Fruit fly (Drosophila melanogaster): ENCODE data around the gene CG14810.

The CG14810 gene

dm6 chrX:1858867-1859266 is 38.7 kb upstream of the CG14810 start, which contains the start of gene Lamtor5 (continued):
- no peak for TF ChIP-seq C15 (GFP tag; IDR thresholded peaks at IDR 0.05)
- no peak for TF ChIP-seq zen (tag; optimal IDR thresholded peaks at IDR 0.05)
- TF ChIP-seq Nf-YA (GFP tag; IDR thresholded peaks at IDR 0.05) = no peak
- TF ChIP-seq oc (tag; optimal IDR thresholded peaks at IDR 0.05) = peak; percentile 49
- TF ChIP-seq fd102C (GFP tag; optimal IDR thresholded peaks at IDR 0.05) = no peak

dm6 chrX:1856605-1857004 is 36.5 kb upstream of the CG14810 start:
- TF ChIP-seq Blimp-1 (GFP tag; optimal IDR thresholded peaks at IDR 0.05) = peak; percentile 99
- no peak for TF ChIP-seq sisA (GFP tag; IDR thresholded peaks at IDR 0.05)
- TF ChIP-seq CG8944 (GFP tag; optimal IDR thresholded peaks at IDR 0.05) = no peak

dm6 chrX:1854873-1855272 is 34.7 kb upstream of the CG14810 start:
- TF ChIP-seq Ets65A (GFP tag) (peak; percentile 62), CG13894 (tag; optimal IDR thresholded peaks at IDR 0.05) (no peak), Vsx1 (GFP tag; optimal IDR thresholded peaks at IDR 0.05) (no peak), Pdp1 (GFP tag; optimal IDR thresholded peaks at IDR 0.05) (peak in 1 of 2 experiments; percentile 65), Dek (tag; optimal IDR thresholded peaks at IDR 0.05) (no peak), CG14860 (GFP tag; IDR thresholded peaks at IDR 0.05; ENCODE audit: partially characterized antibody) (no peak), chn (GFP tag; optimal IDR thresholded peaks at IDR 0.05) (no peak), CG10321 (GFP tag; IDR thresholded peaks at IDR 0.05) (no peak), Hmr (GFP tag; optimal IDR thresholded peaks at IDR 0.05) (no peak), CG11696 (GFP tag; IDR thresholded peaks at IDR 0.05) (no peak), so (GFP tag; IDR thresholded peaks at IDR 0.05) (no peak), CG8765 (GFP tag; IDR thresholded peaks at IDR 0.05) (no peak), NK7.1 (GFP tag; optimal IDR thresholded peaks at IDR 0.05) (no peak), wor (GFP tag; IDR thresholded peaks at IDR 0.05) (no peak), Deaf1 (tag; optimal IDR thresholded peaks at IDR 0.05) (no peak), CG4854 (GFP tag; optimal IDR thresholded peaks at IDR 0.05) (no peak), CG11723 (GFP tag; optimal IDR thresholded peaks at IDR 0.05) (no peak)

dm6 chrX:1854070-1854469 is 33.9 kb upstream of the CG14810 start:
- peak; percentile 71 for TF ChIP-seq CG18619 (GFP tag; optimal IDR thresholded peaks at IDR 0.05)
- TF ChIP-seq Atf-2 (GFP tag; optimal IDR thresholded peaks at IDR 0.05) = no peak
- peak; percentile 59 for TF ChIP-seq disco-r (GFP tag; optimal IDR thresholded peaks at IDR 0.05)
- peak; percentile 66 for TF ChIP-seq CG31365 (tag; optimal IDR thresholded peaks at IDR 0.05)
- TF ChIP-seq HmgZ (tag; optimal IDR thresholded peaks at IDR 0.05) = peak; percentile 84
- TF ChIP-seq CG13296 (GFP tag; optimal IDR thresholded peaks at IDR 0.05) = peak; percentile 91
- peak; percentile 60 for TF ChIP-seq MTF-1 (GFP tag; optimal IDR thresholded peaks at IDR 0.05; ENCODE audit: borderline replicate concordance)
- peak; percentile 44 for TF ChIP-seq onecut (GFP tag; IDR thresholded peaks at IDR 0.05)
- TF ChIP-seq CG18764 (GFP tag; optimal IDR thresholded peaks at IDR 0.05) = peak; percentile 38
- TF ChIP-seq CG12299 (tag; optimal IDR thresholded peaks at IDR 0.05) = peak; percentile 72
- peak; percentile 30 for TF ChIP-seq CG1832 (GFP tag; optimal IDR thresholded peaks at IDR 0.05)
- no peak for TF ChIP-seq CG11093 (GFP tag; IDR thresholded peaks at IDR 0.05)
- TF ChIP-seq Dll (GFP tag; IDR thresholded peaks at IDR 0.05; ENCODE audit: partially characterized antibody) = no peak
- TF ChIP-seq Sox100B (GFP tag; optimal IDR thresholded peaks at IDR 0.05) = peak; percentile 22
- TF ChIP-seq run (tag; optimal IDR thresholded peaks at IDR 0.05) = peak; percentile 17
- peak; percentile 75 for TF ChIP-seq wek (GFP tag; optimal IDR thresholded peaks at IDR 0.05)
- TF ChIP-seq NFAT (GFP tag; IDR thresholded peaks at IDR 0.05) = peak; percentile 60
- peak; percentile 75 for TF ChIP-seq CG10209 (GFP tag; optimal IDR thresholded peaks at IDR 0.05)
- peak; percentile 48 for TF ChIP-seq gcm2 (GFP tag; optimal IDR thresholded peaks at IDR 0.05)
- TF ChIP-seq seq (GFP tag; IDR thresholded peaks at IDR 0.05) = peak; percentile 88
- no peak for TF ChIP-seq Dip2 (GFP tag; IDR thresholded peaks at IDR 0.05)
- no peak for TF ChIP-seq zen2 (GFP tag; IDR thresholded peaks at IDR 0.05; ENCODE audit: partially characterized antibody)
- peak; percentile 93 for TF ChIP-seq CG10543 (GFP tag; optimal IDR thresholded peaks at IDR 0.05)

Measured in whole organism, embryonic.